Fruit fly (Drosophila melanogaster) whole organism, wandering third instar larva: ENCODE measurements around the gene Dr.

Source experiments
- Abd-B ChIP-seq: fragments of >200 bp; optimal IDR thresholded peaks from 2 replicates; lab custom pipeline; 2017; ENCODE audit warnings: missing biosample characterization, missing genetic modification characterization
- Dfd ChIP-seq: fragments of >200 bp; optimal IDR thresholded peaks from 2 replicates; lab custom pipeline; 2017; ENCODE audit warnings: missing biosample characterization, missing genetic modification characterization
- Hnf4 ChIP-seq: fragments of 200-800 bp; sonication (Bioruptor generic); optimal IDR thresholded peaks from 2 replicates; lab custom pipeline; 2016; ENCODE audit warnings: missing biosample characterization, mild to moderate bottlenecking, missing genetic modification characterization
- Hr83 ChIP-seq: fragments of 200-300 bp; sonication (Bioruptor generic); optimal IDR thresholded peaks from 2 replicates; lab custom pipeline; 2016; ENCODE audit warnings: missing biosample characterization, mild to moderate bottlenecking, missing genetic modification characterization, moderate library complexity; ENCODE audit not compliant: poor library complexity, severe bottlenecking
- Mio ChIP-seq: sonication (Bioruptor generic); optimal IDR thresholded peaks from 2 replicates; lab custom pipeline; 2016; ENCODE audit warnings: missing biosample characterization, missing genetic modification characterization
- Myc ChIP-seq: fragments of >200 bp; optimal IDR thresholded peaks from 2 replicates; lab custom pipeline; 2017
- br ChIP-seq: fragments of 200-800 bp; sonication (Bioruptor generic); optimal IDR thresholded peaks from 2 replicates; lab custom pipeline; 2016; ENCODE audit warnings: missing biosample characterization, missing genetic modification characterization
- brk ChIP-seq: fragments of 200-800 bp; sonication (Bioruptor generic); optimal IDR thresholded peaks from 2 replicates; lab custom pipeline; 2016; ENCODE audit warnings: missing biosample characterization, mild to moderate bottlenecking, missing genetic modification characterization
- lola ChIP-seq: fragments of >200 bp; optimal IDR thresholded peaks from 2 replicates; lab custom pipeline; 2017; ENCODE audit warnings: missing biosample characterization, missing genetic modification characterization
- pan ChIP-seq: fragments of >200 bp; optimal IDR thresholded peaks from 2 replicates; lab custom pipeline; 2017
- psq ChIP-seq: fragments of 200-800 bp; sonication (Bioruptor generic); optimal IDR thresholded peaks from 3 replicates; lab custom pipeline; 2017; ENCODE audit warnings: missing biosample characterization, mild to moderate bottlenecking, missing genetic modification characterization, moderate library complexity
- tai ChIP-seq: sonication (Bioruptor generic); optimal IDR thresholded peaks from 2 replicates; lab custom pipeline; 2016; ENCODE audit warnings: missing biosample characterization, missing genetic modification characterization

DNA sequence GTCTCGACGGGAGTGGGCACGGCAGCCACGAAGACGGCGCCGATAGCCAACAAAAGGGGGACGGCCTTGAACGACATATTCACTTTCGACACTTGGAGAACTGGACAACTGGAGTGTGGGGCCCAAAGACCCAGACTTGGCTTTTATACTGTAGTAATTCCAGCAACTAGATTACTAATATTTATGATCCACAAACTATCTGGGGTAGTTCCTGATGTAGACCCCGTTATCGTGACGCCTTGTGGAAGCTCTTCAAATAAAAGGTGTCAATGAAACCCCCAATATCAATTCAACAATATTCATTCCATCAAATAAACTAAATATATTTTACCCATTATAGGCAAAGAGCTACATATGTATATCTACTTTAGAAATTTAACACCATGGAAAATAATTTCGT is 34.6 kb downstream of the Dr start, which contains the start of gene CG31041:
- TF ChIP-seq brk (GFP tag; lab: Kevin White, UChicago), result no peak
- TF ChIP-seq tai, result no peak
- no peak for TF ChIP-seq Abd-B (GFP tag; lab: Kevin White, UChicago)
- TF ChIP-seq Dfd (GFP tag; lab: Kevin White, UChicago), result no peak
- TF ChIP-seq Hr83, result no peak
- TF ChIP-seq br, result no peak
- TF ChIP-seq Myc (lab: Kevin White, UChicago), result no peak
- no peak for TF ChIP-seq Mio (GFP tag; lab: Kevin White, UChicago)
- no peak for TF ChIP-seq lola (GFP tag; lab: Kevin White, UChicago)
- TF ChIP-seq Hnf4 (GFP tag; lab: Kevin White, UChicago), result no peak
- TF ChIP-seq psq (GFP tag; lab: Kevin White, UChicago), result no peak
- TF ChIP-seq pan, result no peak
